Worm (Caenorhabditis elegans) whole organism, L2 larva: Measurements from ENCODE around the gene gcst-1.

Experiments
- elt-3 ChIP-seq: sonication (generic microtip); optimal IDR thresholded peaks from 2 replicates; lab custom pipeline; 2017; ENCODE audit warnings: missing biosample characterization, missing genetic modification characterization
- nhr-6 ChIP-seq: fragments of 150-350 bp; optimal IDR thresholded peaks from 2 replicates; lab custom pipeline; 2014; ENCODE audit warnings: missing biosample characterization, missing genetic modification characterization
- skn-1 ChIP-seq: sonication (generic microtip); optimal IDR thresholded peaks from 2 replicates; lab custom pipeline; 2017; ENCODE audit warnings: missing biosample characterization, missing genetic modification characterization
- ztf-11 ChIP-seq: sonication (generic microtip); optimal IDR thresholded peaks from 2 replicates; lab custom pipeline; 2017; ENCODE audit warnings: missing biosample characterization, missing genetic modification characterization

DNA sequence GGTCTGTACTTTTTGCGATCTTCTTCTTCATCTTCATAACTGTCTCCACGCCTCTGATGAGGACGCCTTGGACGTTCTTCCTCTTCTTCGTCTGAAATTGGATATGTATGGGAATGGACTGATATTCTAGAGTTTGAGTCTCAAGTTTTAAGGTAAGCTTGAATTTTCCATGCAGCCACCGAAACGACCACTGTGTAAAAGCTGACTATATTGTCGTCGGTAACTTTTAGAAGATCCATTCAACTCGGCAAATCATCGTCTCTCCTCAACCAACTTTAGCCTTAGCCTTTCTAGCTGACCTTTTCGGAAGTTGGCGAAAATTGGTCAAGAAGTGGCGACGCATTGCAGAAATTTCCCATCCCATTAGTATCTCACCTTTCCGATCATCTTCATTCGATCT, 11.7 kb downstream of the gcst-1 start:
- TF ChIP-seq nhr-6: no peak
- no peak for TF ChIP-seq elt-3 (tag; lab: Kevin White, UChicago)
- TF ChIP-seq ztf-11 (tag; lab: Kevin White, UChicago): no peak
- no peak for TF ChIP-seq skn-1
